Worm (Caenorhabditis elegans): ENCODE data around the gene C37C3.2.

C37C3.2 gene

DNA sequence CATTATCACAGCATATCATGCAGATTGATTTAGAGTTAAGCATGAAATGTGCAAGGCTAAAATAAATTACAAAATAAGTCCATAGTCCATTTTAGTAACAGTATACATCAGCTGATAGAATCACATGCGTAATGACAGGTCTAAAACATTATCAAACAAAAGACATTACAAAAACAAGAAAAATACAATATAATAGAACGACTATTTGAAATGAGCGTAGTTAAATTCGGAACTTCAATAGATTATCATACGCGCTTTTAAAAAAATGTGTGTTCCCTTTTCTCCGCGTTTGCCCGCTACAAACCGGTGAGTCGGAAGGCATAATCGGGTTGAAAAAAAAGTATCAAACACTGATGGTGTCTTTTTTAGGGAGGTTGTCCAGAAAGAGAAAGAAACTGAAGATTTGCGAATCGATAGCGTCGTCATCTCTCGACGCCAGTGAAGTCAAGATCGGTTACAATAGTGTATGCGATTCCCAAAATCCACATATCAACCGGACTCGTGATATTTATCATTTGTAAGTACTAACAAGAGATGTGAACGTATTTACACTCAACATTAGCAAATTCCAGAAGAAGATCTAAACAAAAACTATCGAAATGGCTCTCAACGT is at the start of gene C37C3.2:
Gene C37C3.2, plus strand, starts transcription at position 563 of the 613 bp plus-strand sequence.
- TF ChIP-seq him-1 (tag; optimal IDR thresholded peaks at IDR 0.05) = no peak
- TF ChIP-seq dao-5 (tag; optimal IDR thresholded peaks at IDR 0.05) = no peak
- no peak for TF ChIP-seq W03F9.2 (tag; optimal IDR thresholded peaks at IDR 0.05)

DNA sequence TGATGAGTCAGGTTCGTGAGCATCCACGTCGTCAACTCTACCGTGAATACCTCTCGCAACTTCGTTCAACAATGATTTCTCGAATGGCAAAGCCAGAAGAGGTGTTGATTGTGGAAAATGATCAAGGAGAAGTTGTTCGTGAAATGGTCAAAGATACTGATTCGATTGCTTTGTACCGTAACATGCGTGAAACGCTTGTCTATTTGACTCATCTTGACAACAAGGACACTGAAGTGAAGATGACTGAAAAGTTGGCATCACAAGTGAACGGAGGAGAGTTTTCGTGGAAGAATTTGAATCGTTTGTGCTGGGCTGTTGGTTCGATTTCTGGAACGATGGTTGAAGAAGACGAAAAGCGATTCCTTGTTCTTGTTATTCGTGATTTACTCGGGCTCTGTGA is 49.1 kb upstream of the C37C3.2 start:
- TF ChIP-seq him-1 (tag; optimal IDR thresholded peaks at IDR 0.05) (no peak), W03F9.2 (tag; optimal IDR thresholded peaks at IDR 0.05) (no peak), dao-5 (tag; optimal IDR thresholded peaks at IDR 0.05) (no peak)

DNA sequence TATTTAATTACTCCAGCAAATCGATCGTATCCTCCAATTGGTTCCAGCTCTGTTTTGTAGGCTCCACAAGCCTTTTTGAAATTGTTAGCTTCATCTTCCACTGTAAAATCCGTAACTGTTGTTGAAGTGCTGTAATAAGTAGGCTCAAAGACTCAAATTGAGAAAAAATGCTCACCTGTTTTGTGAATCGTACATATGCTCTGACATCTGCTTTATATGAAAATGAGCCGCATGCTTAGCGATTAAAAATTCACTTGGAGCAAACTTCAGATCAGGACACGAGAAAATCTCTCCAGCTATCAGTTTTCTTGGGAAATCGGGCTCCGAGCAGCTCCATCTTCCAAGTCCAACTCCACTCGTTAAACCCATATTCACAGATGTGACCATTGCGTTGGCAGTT is 47.3 kb upstream of the C37C3.2 start:
- TF ChIP-seq dao-5 (tag; optimal IDR thresholded peaks at IDR 0.05) (no peak), W03F9.2 (tag; optimal IDR thresholded peaks at IDR 0.05) (no peak), him-1 (tag; optimal IDR thresholded peaks at IDR 0.05) (no peak)

DNA sequence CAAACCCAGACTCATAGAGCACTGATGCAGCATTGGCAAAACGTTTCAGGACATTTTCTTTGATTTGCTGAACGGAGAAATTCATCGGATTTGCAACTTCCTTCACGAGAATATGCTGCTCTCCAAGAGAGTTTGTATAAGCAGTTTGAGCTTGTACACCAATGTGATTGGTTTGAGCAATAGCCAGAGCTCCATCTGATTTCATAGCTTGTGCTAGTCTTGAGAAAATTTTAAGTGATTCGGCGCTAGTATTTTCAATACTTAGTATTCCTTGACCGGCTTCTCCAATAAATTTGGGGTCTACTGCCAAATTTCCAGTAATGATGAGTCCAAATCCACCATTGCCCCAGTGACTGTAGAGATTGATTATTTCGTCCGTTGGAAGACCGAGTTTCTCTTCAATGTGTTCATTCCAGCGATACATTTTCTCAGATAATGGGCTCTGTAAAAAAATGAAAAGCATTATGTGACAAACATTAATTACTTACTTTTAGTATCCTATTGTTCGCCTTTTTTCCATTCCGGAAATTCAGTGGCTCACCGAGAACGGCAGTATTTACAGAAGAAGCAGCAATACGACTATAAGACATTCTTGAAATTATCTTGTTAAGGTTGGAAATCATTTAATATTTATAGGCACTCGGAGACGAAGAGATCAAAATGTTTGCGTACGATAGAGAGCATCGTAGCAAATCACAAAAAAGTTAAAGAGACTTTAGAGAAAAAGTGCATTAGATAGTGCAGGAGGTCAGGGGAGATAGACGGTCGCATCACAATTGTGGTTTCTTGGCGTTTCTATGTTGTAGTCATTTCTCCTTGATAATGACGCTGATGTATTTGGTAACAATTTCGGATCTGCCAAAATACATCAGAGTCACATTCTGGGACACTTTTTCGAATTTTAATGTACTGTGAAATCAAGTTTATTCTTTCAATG is 46.2 kb upstream of the C37C3.2 start, which contains the start of gene ZK742.3:
Gene ZK742.3, minus strand, starts transcription at position 593 of the 937 bp plus-strand sequence.
- no peak for TF ChIP-seq dao-5 (tag; optimal IDR thresholded peaks at IDR 0.05)
- TF ChIP-seq W03F9.2 (tag; optimal IDR thresholded peaks at IDR 0.05) = no peak
- TF ChIP-seq him-1 (tag; optimal IDR thresholded peaks at IDR 0.05) = no peak

DNA sequence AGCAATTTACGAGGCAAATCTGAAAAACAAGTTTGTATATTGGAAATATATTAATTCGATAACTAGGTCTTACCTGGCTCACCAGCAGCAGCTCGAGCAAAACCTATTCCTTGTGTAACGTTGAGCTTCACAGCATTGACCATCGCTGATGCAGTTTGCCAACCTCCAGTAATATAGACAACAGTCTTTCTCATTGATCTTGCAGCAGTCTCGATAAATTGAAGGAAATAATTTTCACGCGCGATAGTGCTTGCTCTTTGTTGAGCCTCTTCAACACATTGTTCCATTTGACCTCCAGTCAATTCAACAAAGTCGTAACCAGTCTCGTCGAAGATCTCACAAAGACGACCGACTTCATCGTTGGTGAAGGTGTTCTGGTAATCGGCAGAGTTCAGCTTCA is 45.2 kb upstream of the C37C3.2 start:
- TF ChIP-seq him-1 (tag; optimal IDR thresholded peaks at IDR 0.05) = no peak
- TF ChIP-seq dao-5 (tag; optimal IDR thresholded peaks at IDR 0.05) = no peak
- TF ChIP-seq W03F9.2 (tag; optimal IDR thresholded peaks at IDR 0.05) = no peak

DNA sequence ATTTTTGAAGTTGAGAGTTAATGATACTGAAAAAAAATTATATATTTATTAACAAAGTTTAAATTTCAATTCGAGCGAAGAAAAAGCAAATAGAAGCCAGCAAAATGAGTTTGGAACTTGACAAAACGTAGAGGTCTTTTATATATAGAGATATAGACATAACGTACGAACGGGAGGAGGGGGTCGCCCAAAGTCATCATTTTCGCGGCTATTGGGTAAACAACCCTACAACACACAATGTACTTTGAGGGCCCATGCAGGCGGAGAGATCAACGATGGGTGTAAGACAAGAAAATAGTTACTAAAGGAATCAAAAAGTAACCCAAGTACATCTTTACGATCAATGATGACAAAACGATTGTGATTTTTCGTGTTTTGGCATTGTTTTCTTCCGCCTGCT is 44.0 kb upstream of the C37C3.2 start, which contains the start of gene ZK742.4:
Gene ZK742.4, minus strand, starts transcription at position 35 of the 400 bp plus-strand sequence.
- TF ChIP-seq dao-5 (tag; optimal IDR thresholded peaks at IDR 0.05) (no peak), W03F9.2 (tag; optimal IDR thresholded peaks at IDR 0.05) (no peak), him-1 (tag; optimal IDR thresholded peaks at IDR 0.05) (no peak)

DNA sequence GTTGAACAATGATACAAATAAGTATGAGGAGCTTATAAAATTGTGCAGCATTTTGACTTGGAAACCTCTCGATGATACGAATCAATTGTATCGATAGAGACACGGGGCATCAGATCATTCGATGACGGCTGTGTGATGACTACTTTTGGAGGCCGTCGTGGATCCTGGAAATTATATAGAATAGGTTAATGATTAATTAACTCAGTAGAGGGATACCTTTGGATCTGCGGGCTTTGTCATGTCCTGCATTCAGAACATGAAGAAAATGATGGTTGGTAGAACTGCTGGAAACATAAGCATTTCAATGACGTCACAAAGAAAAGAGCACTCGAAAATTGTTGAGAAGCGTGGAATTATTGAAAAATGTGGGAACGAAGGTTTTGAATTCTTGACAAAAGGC is 41.1 kb upstream of the C37C3.2 start, which contains the start of gene ZK742.6:
Gene ZK742.6, minus strand, starts transcription at position 342 of the 400 bp plus-strand sequence.
- TF ChIP-seq him-1 (tag; optimal IDR thresholded peaks at IDR 0.05) (no peak), W03F9.2 (tag; optimal IDR thresholded peaks at IDR 0.05) (no peak), dao-5 (tag; optimal IDR thresholded peaks at IDR 0.05) (no peak)

DNA sequence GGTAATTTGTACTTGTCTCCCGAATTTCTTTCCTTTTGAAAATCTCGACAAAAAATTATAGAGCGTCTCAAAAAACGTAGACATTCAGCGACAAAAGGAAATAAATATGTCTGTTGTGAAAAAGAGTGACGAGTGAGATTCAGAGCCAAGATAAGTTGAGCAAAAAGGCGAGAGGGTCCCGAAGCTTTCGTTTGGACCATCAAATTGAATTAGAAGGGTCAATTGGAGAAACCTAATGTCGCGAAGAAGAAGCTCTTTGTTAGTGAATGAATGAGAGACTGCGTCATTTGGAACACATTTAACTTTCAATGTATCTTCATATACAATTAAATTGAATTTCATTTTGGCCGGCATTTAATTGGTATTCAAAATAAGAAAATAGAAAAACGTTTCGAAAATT is 39.3 kb upstream of the C37C3.2 start:
- TF ChIP-seq dao-5 (tag; optimal IDR thresholded peaks at IDR 0.05) (no peak), him-1 (tag; optimal IDR thresholded peaks at IDR 0.05) (no peak), W03F9.2 (tag; optimal IDR thresholded peaks at IDR 0.05) (no peak)

DNA sequence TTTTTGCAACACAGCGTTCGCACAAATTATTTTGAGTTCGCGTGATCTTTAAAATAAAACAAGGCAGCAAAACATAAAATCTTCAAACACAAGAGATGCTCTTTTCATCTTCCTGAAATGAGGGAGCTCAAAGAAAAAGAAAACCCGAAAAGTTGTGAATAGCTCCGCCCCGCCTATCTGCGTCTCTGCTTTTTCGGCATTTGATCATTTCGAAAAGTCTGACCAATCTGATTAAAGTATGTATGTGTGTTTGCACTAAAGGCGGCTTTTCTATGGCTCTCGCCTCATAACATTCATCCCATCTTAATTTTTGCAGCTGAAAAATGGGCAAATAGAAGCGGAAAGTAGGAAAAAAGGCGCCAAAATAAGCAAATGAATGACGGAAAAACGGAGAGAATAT is 36.2 kb upstream of the C37C3.2 start:
- TF ChIP-seq him-1 (tag; optimal IDR thresholded peaks at IDR 0.05) = no peak
- no peak for TF ChIP-seq W03F9.2 (tag; optimal IDR thresholded peaks at IDR 0.05)
- TF ChIP-seq dao-5 (tag; optimal IDR thresholded peaks at IDR 0.05) = no peak

DNA sequence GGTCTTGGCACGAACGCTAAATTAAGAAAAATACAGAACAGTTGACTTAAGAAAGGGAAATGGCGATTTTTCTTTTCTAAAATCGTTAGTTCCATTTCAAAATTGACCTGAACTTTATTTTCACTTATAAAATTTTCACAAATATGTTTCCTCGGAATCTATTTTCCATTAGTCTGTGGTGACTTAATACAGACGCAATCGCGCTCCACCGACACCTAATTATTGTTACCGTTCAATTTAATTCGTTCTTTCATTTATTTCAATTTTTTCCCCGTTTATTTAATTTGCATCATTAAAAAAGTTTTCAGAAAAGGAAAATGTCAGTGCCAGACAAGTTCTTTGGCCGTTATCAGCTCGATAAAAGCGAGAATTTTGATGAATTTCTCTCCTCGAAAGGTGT is 35.5 kb upstream of the C37C3.2 start, which contains the start of gene lbp-4:
Gene lbp-4, plus strand, starts transcription at position 309 of the 400 bp plus-strand sequence.
- TF ChIP-seq dao-5 (tag; optimal IDR thresholded peaks at IDR 0.05) = no peak
- peak; percentile 6 for TF ChIP-seq W03F9.2 (tag; optimal IDR thresholded peaks at IDR 0.05)

DNA sequence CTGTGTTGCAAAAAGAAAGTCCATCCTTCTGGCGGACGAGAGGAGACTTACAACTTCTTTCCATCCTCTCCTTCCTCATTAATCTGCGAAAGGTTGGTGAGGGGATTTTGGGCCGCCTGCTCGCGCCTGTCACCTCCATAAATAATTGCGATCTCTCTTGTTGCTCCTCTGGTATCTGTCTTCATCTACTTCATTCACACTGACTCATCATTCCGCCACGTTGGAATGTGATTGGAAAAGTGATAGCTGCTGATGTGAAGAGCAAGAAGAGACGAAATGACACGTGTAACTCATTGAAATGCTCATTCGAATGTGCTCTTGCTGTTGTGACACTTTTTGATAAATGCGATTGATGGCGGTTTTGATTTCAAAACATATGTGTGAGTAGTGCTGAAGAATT is 33.1 kb upstream of the C37C3.2 start:
- TF ChIP-seq him-1 (tag; optimal IDR thresholded peaks at IDR 0.05) = no peak
- no peak for TF ChIP-seq dao-5 (tag; optimal IDR thresholded peaks at IDR 0.05)
- TF ChIP-seq W03F9.2 (tag; optimal IDR thresholded peaks at IDR 0.05) = no peak

DNA sequence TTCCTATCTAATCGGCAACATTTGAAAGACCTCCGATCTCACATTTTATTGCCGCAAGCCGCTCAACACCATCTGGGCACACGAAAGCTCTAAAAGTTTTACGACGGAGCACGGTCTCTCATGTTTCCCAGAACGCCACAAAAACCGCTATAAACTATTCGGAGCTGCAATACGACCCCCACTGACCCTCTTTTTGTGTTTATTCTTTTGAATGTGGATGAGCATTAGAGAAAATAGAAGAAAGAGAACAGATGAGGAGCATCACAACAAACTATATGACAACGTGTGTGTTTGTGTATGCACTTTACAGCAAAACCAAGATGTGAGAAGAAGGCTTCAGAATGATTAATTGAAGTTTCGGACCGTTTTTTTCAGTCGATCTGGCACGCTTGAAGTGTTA is 31.6 kb upstream of the C37C3.2 start:
- TF ChIP-seq dao-5 (tag; optimal IDR thresholded peaks at IDR 0.05) (no peak), him-1 (tag; optimal IDR thresholded peaks at IDR 0.05) (no peak), W03F9.2 (tag; optimal IDR thresholded peaks at IDR 0.05) (no peak)

DNA sequence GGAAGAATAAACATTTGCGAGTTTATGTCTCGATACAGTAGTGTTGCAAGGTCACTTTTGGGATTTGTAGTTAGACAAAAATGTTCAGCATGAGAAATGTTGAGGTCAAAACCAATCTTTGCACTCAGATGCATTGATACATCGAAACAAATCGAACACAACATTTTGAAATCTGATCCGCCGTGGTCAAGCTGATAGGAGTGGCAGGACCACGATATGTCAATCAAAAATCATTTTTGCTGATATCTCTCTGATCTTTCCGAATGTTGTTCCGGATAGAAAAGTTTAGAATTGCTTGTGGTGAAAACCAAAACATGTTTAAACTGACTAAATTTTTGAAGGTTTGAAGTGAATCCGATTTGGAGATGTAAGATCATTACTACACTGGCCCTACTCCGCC is 29.9 kb upstream of the C37C3.2 start:
- no peak for TF ChIP-seq W03F9.2 (tag; optimal IDR thresholded peaks at IDR 0.05)
- TF ChIP-seq him-1 (tag; optimal IDR thresholded peaks at IDR 0.05) = no peak
- TF ChIP-seq dao-5 (tag; optimal IDR thresholded peaks at IDR 0.05) = no peak

DNA sequence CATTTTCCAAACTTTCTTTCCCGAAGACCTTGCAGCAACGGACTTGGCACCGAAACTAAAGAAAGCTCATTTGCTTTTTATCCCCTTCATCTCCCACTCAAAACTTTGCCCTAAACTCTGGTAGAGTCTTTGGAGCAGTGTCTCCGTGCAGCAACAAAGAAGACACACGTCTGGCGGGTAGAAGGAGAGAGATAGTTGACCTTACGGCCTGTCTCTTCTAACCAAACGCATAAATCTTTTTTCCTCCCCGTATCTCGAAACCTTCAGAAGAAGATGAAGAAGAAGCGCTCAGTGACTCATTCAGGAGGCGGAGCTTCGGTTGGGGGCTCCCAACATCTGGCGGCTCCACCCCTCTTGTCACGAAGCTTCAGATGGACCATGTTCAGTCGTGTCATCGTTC is 29.4 kb upstream of the C37C3.2 start:
- TF ChIP-seq W03F9.2 (tag; optimal IDR thresholded peaks at IDR 0.05) (no peak), him-1 (tag; optimal IDR thresholded peaks at IDR 0.05) (no peak), dao-5 (tag; optimal IDR thresholded peaks at IDR 0.05) (no peak)
